Fruit fly (Drosophila melanogaster): ENCODE data around the gene HP1e.

DNA sequence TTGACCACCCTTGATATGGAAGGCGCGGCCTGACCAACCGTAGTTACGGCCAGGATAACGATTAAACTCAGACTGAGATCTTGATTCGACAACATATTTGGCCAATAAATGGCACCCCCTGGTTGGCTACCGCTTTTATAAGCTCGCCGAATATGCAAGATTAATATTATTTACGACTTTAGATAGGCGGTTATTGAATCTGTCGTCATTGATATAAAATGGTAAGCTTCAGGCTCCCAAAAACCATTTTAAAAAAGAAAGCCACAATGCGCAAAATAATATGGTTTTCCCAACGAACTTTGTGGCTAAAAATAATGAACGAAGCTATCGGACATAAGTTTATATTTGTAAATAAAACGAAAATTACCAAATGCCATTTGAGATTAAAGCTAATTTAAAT lies 8.7 kb downstream of the HP1e start, which contains the start of gene CG12951:
- TF ChIP-seq CTCF (optimal IDR thresholded peaks at IDR 0.05) (no peak), CG8478 (optimal IDR thresholded peaks at IDR 0.05) (no peak)

All from S2 (cell line).